Worm (Caenorhabditis elegans): Measurements from ENCODE around the gene C08G5.7.

- TF ChIP-seq ztf-28 (GFP tag; IDR thresholded peaks at IDR 0.05) = no peak
- TF ChIP-seq sptf-2 (GFP tag; optimal IDR thresholded peaks at IDR 0.05) = no peak
- no peak for TF ChIP-seq hlh-12 (tag; optimal IDR thresholded peaks at IDR 0.05)
- TF ChIP-seq K12H6.12 (tag; optimal IDR thresholded peaks at IDR 0.05) = no peak
- no peak for TF ChIP-seq aptf-3 (GFP tag; IDR thresholded peaks at IDR 0.05)
- TF ChIP-seq ztf-6 (GFP tag; IDR thresholded peaks at IDR 0.05) = no peak
Observed at ce11 chrII:756161-756560, 9.0 kb downstream of the C08G5.7 start.

Data from whole organism, young adult.